Fruit fly (Drosophila melanogaster): ENCODE data around the gene CG11350.

dm6 chr3L:4493609-4494008 lies 11.0 kb downstream of the CG11350 start:
- no peak for TF ChIP-seq usp (GFP tag; optimal IDR thresholded peaks at IDR 0.05)
- TF ChIP-seq brk (GFP tag; optimal IDR thresholded peaks at IDR 0.05) = no peak
- TF ChIP-seq Myc (optimal IDR thresholded peaks at IDR 0.05) = no peak
- no peak for TF ChIP-seq dsf (GFP tag; optimal IDR thresholded peaks at IDR 0.05; ENCODE audit: borderline replicate concordance)
- TF ChIP-seq fru (GFP tag; optimal IDR thresholded peaks at IDR 0.05) = no peak
- no peak for TF ChIP-seq sv (GFP tag; optimal IDR thresholded peaks at IDR 0.05)
- no peak for TF ChIP-seq jim (GFP tag; optimal IDR thresholded peaks at IDR 0.05)

Data from whole organism, wandering third instar larva.